Worm (Caenorhabditis elegans): Measurements from ENCODE around the gene chts-1.

The chts-1 gene

DNA sequence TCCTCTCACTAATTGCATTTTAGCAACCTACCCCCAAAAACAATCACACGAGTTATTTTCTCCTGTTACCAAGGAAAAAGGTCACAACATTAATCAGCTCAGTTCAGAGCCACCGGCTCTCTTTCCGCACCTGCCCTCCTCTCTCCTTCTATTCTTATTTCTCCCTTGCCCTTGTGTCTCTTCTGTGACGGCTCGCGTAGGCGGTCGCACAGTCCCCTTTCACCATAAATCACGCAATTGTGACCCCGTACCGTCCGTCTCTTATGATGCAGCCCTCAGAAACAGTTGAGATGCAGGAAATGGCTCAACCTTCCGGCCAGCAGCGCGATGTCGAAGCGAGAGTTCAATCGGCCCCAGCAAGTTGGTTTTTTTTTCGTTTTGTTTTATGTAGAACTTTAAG lies 43.2 kb upstream of the chts-1 start, which contains the start of gene sto-1 (continued):
- TF ChIP-seq nhr-25 (tag; optimal IDR thresholded peaks at IDR 0.05; ENCODE audit: borderline replicate concordance, insufficient read depth) (no peak), zfp-2 (tag; optimal IDR thresholded peaks at IDR 0.05) (no peak), php-3 (GFP tag; IDR thresholded peaks at IDR 0.05) (no peak), tag-97 (GFP tag; IDR thresholded peaks at IDR 0.05) (no peak)

DNA sequence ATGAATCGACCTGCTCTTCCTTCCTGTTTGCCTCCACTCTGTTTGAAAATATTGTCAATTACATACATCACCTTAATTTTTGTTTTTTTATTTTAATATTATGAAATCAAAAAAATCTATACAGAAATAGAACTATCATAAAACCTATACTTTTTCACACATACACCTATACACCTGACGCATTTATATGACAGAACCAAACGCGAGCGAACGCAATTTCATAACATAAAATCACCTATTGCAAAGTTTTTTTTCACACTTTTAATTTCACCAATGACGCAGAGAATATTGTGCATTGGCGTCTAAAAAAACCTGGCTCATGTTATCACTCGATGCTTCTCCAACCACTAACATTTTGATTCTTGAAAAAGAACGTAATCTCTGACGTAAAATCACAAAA lies 42.5 kb upstream of the chts-1 start:
- TF ChIP-seq F10B5.3 (tag; optimal IDR thresholded peaks at IDR 0.05) (no peak), D1046.2 (GFP tag; IDR thresholded peaks at IDR 0.05) (no peak), unc-62 (GFP tag; optimal IDR thresholded peaks at IDR 0.05 in 1 of 2) (no peak), unc-62 (tag; optimal IDR thresholded peaks at IDR 0.05) (no peak), dmd-6 (GFP tag; IDR thresholded peaks at IDR 0.05) (no peak)

DNA sequence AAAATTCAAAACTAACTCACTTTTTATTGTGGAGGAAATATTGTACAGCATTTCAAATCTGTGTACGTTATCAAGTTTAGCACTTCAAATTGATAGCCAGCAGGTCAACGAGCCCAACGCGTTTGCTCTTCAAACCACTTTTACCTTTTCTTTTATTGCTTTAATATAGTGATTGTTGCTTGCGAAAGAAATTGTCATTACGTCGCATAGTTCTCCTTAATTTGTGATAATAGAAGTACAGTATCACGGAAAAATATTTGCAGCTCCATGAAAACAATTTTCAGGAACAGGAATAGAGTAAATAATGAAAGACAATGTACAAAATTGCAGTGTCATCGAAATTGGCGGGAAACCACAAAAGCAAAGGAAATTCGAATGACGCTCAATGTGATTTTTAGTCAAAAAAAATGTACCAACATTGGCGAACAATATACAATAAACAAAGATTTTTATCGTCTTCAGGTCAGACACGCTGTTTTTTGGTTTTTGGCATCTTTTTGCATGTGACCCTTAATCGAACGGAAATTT lies 39.5 kb upstream of the chts-1 start, which contains the start of the genes PDB1.1 and F08C6.5:
Gene PDB1.1, minus strand, starts transcription at position 158 of the 528 bp plus-strand sequence.
Gene F08C6.5, plus strand, starts transcription at position 478 of the 528 bp plus-strand sequence.
- TF ChIP-seq dmd-9 (GFP tag; IDR thresholded peaks at IDR 0.05) (no peak), nhr-48 (tag; optimal IDR thresholded peaks at IDR 0.05) (peak; percentile 4), nhr-77 (tag; optimal IDR thresholded peaks at IDR 0.05) (peak; percentile 69), mxl-2 (GFP tag; conservative IDR thresholded peaks at IDR 0.05) (no peak), daf-12 (tag; optimal IDR thresholded peaks at IDR 0.05) (no peak), php-3 (GFP tag; IDR thresholded peaks at IDR 0.05) (peak; percentile 83), dve-1 (tag; optimal IDR thresholded peaks at IDR 0.05; ENCODE audit: insufficient read depth) (peak; percentile 4), nhr-28 (tag; optimal IDR thresholded peaks at IDR 0.05) (peak; percentile 88), dpl-1 (GFP tag; optimal IDR thresholded peaks at IDR 0.05) (no peak), dmd-6 (GFP tag; IDR thresholded peaks at IDR 0.05) (peak; percentile 68), hlh-11 (tag; optimal IDR thresholded peaks at IDR 0.05) (peak; percentile 55), unc-130 (GFP tag; optimal IDR thresholded peaks at IDR 0.05) (no peak), ctbp-1 (GFP tag; IDR thresholded peaks at IDR 0.05) (no peak), T20F7.1 (GFP tag; optimal IDR thresholded peaks at IDR 0.05) (no peak), cey-2 (tag; optimal IDR thresholded peaks at IDR 0.05; ENCODE audit: borderline replicate concordance, insufficient read depth) (no peak), mdl-1 (tag; optimal IDR thresholded peaks at IDR 0.05) (peak in 1 of 2 experiments; percentile 57), pqm-1 (tag; optimal IDR thresholded peaks at IDR 0.05) (peak; percentile 76), fos-1 (tag; optimal IDR thresholded peaks at IDR 0.05) (no peak), unc-62 (GFP tag; optimal IDR thresholded peaks at IDR 0.05 in 1 of 2) (no peak), unc-62 (tag; optimal IDR thresholded peaks at IDR 0.05) (no peak), daf-16 (GFP tag; optimal IDR thresholded peaks at IDR 0.05) (no peak), daf-16 (tag; optimal IDR thresholded peaks at IDR 0.05) (peak; percentile 88)

DNA sequence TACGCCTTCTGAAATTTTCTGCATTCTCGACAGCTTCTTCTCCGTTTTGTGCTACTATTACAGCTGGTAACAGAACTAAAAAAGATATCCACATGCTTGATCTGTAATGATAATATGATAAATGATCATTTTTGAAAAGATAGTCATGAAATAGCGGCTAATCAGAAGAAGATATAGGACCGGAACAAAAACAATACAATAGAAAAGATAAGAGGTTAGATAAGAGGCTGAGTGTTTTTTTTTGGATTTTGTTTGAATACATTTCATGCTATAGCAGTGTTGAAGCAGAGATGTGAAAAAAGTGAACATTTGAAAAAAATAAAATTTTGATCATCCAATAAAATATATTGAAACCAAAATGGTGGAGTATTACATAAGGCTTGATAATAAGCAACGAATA lies 34.9 kb upstream of the chts-1 start, which contains the start of gene F46C8.8:
Gene F46C8.8, minus strand, starts transcription at position 101 of the 400 bp plus-strand sequence.
- TF ChIP-seq ztf-7 (tag; optimal IDR thresholded peaks at IDR 0.05) = no peak
- TF ChIP-seq nhr-28 (tag; optimal IDR thresholded peaks at IDR 0.05) = peak; percentile 4

DNA sequence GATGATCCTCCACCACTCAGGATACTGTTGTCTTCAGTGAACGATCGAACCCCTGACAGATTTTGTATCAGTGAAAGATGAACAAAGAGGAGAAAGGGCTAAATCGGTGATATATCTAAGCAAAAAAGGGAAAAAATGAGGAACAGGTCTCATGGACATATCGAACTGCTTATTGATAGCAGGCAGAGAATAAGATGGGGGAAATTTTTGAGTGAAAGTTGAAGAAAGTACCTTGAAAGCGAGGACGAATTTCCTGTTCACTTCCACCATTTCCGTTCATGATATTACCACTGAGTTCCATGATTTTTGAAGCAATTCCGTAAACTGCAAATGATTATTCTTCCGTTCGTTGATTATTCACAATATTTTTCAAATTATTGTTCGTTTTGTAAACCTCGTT lies 33.9 kb upstream of the chts-1 start:
- TF ChIP-seq dmd-8 (GFP tag; IDR thresholded peaks at IDR 0.05) (no peak), daf-8 (GFP tag; IDR thresholded peaks at IDR 0.05) (no peak), zag-1 (tag; optimal IDR thresholded peaks at IDR 0.05) (no peak), pha-4 (GFP tag; IDR thresholded peaks at IDR 0.05) (no peak), pha-4 (tag; optimal IDR thresholded peaks at IDR 0.05) (no peak), hmg-1.1 (GFP tag; IDR thresholded peaks at IDR 0.05) (no peak), lim-7 (GFP tag; IDR thresholded peaks at IDR 0.05) (no peak), lin-13 (GFP tag; optimal IDR thresholded peaks at IDR 0.05) (no peak), T26A8.4 (GFP tag; IDR thresholded peaks at IDR 0.05) (no peak), F26F4.8 (GFP tag; conservative IDR thresholded peaks at IDR 0.05) (no peak), attf-4 (tag; optimal IDR thresholded peaks at IDR 0.05) (no peak), ztf-11 (tag; optimal IDR thresholded peaks at IDR 0.05) (no peak)

Measured in whole organism, L4 larva.